Fruit fly (Drosophila melanogaster): ENCODE measurements around the gene CG15824.

DNA sequence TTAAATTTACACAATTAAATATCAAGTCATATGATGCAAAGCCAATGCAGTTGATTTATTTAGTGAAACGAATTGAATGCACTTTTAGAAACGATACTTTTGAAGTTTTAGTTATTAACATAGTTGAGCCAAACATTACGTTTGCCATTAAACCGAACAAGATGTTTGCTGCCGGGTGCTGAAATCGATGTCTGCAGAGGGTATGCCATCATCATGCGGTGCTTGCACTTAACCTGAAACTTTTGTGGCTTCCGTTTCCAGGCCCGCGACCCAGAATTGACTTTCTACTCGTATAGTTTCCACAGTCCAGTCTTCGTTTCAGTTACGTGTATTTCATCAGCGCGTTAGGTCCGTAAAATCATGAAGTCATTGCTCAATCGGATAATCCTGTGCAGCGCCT, 7.9 kb downstream of the CG15824 start, which contains the start of gene ninaA:
- no peak for TF ChIP-seq Pif1A (GFP tag; optimal IDR thresholded peaks at IDR 0.05)
- no peak for TF ChIP-seq fd96Ca (GFP tag; IDR thresholded peaks at IDR 0.05)
- no peak for TF ChIP-seq CG13204 (GFP tag; optimal IDR thresholded peaks at IDR 0.05)
- no peak for TF ChIP-seq CG12605 (GFP tag; IDR thresholded peaks at IDR 0.05)
- TF ChIP-seq CG14655 (GFP tag; optimal IDR thresholded peaks at IDR 0.05): no peak
- TF ChIP-seq CG9948 (tag; optimal IDR thresholded peaks at IDR 0.05): no peak
- no peak for TF ChIP-seq CG32121 (GFP tag; IDR thresholded peaks at IDR 0.05)
- no peak for TF ChIP-seq CG34367 (tag; optimal IDR thresholded peaks at IDR 0.05)
- TF ChIP-seq CG4496 (GFP tag; IDR thresholded peaks at IDR 0.05): no peak
- TF ChIP-seq Snoo (tag; optimal IDR thresholded peaks at IDR 0.05): no peak
